Worm (Caenorhabditis elegans) whole organism, L4/young adult: ENCODE measurements around the gene pir-2.

ENCODE experiments used
- W03F9.2 ChIP-seq: fragments of 150-350 bp; optimal IDR thresholded peaks from 2 replicates; lab custom pipeline; 2014; ENCODE audit warnings: missing biosample characterization, missing genetic modification characterization
- dao-5 ChIP-seq: sonication (generic microtip); optimal IDR thresholded peaks from 2 replicates; lab custom pipeline; 2016; ENCODE audit warnings: missing genotype, missing genetic modification characterization, moderate library complexity, missing compliant biosample characterization
- him-1 ChIP-seq: sonication (generic microtip); optimal IDR thresholded peaks from 2 replicates; lab custom pipeline; 2016; ENCODE audit warnings: missing genotype, missing genetic modification reagents, missing genetic modification characterization, missing compliant biosample characterization

The pir-2 gene

ce11 chrIII:9443417-9444027 lies at the start of gene pir-2:
pir-2 (minus strand) TSS chrIII:9443634.
- TF ChIP-seq him-1 (tag; lab: Kevin White, UChicago) (no peak), dao-5 (tag; lab: Kevin White, UChicago) (no peak), W03F9.2 (peak; percentile 52)

- TF ChIP-seq W03F9.2: peak; percentile 18
- TF ChIP-seq dao-5 (tag; lab: Kevin White, UChicago): no peak
Measured at ce11 chrIII:9490783-9491547, 47.5 kb upstream of the pir-2 start, which contains the start of the genes dars-1 and ctr-9. dars-1 (minus strand) TSS chrIII:9491215. ctr-9 (plus strand) TSS chrIII:9491396.

ce11 chrIII:9489798-9490197 lies 46.4 kb upstream of the pir-2 start:
- TF ChIP-seq W03F9.2: no peak
- no peak for TF ChIP-seq dao-5 (tag; lab: Kevin White, UChicago)
- no peak for TF ChIP-seq him-1 (tag; lab: Kevin White, UChicago)

- TF ChIP-seq dao-5 (tag; lab: Kevin White, UChicago) (no peak), W03F9.2 (no peak)
Measured at ce11 chrIII:9488431-9488830, 45.0 kb upstream of the pir-2 start, which contains the start of gene nlp-36. nlp-36 (plus strand) TSS chrIII:9488731.

ce11 chrIII:9488027-9488426 lies 44.6 kb upstream of the pir-2 start:
- TF ChIP-seq W03F9.2 (no peak), dao-5 (tag; lab: Kevin White, UChicago) (no peak), him-1 (tag; lab: Kevin White, UChicago) (no peak)

ce11 chrIII:9487454-9487853 lies 44.0 kb upstream of the pir-2 start:
- TF ChIP-seq dao-5 (tag; lab: Kevin White, UChicago): no peak
- no peak for TF ChIP-seq W03F9.2
- TF ChIP-seq him-1 (tag; lab: Kevin White, UChicago): no peak

DNA sequence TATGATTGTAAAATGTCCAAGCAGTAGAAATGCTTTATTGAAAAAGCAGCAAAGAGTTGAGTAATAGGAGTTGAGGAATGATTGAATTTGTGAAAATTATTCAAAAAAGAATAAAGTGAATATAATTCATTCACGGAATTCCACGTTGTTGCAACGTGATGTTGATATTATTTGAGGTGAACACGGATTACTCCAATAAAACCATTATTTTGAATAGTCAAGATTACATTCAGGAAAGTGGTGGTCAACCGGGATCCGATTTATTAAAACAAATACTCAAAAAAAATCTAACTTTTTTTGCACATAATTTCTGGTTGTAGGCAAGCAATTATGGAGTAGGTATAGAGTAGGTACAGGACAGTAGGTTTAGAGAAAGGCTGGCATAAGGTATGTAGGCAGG lies 41.9 kb upstream of the pir-2 start, which contains the start of gene bre-3:
bre-3 (minus strand) TSS at position 101 of the 400 bp plus-strand sequence.
- TF ChIP-seq him-1 (tag; lab: Kevin White, UChicago): no peak

DNA sequence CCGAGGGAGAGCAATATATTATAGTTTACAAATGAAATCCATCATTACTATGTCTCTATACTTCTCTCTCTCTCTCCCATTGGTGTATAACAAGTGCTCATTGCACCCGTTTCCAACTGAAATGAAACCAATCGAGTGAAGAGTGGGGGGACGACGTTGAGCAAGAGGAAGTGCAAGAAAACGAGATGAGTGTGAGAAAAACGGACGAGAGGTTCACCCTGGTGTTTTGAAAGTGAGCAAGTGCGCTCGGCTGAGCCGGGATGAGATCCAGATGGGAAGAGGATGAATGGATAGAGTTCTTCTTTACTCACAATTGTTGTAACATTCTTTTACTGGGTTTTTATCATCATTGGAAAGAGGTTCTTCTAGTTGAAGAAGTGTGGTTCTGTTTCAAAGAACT lies 40.3 kb upstream of the pir-2 start:
- TF ChIP-seq W03F9.2 (no peak), him-1 (tag; lab: Kevin White, UChicago) (no peak), dao-5 (tag; lab: Kevin White, UChicago) (no peak)

ce11 chrIII:9482423-9482993 lies 39.1 kb upstream of the pir-2 start:
- no peak for TF ChIP-seq him-1 (tag; lab: Kevin White, UChicago)
- no peak for TF ChIP-seq W03F9.2
- no peak for TF ChIP-seq dao-5 (tag; lab: Kevin White, UChicago)

DNA sequence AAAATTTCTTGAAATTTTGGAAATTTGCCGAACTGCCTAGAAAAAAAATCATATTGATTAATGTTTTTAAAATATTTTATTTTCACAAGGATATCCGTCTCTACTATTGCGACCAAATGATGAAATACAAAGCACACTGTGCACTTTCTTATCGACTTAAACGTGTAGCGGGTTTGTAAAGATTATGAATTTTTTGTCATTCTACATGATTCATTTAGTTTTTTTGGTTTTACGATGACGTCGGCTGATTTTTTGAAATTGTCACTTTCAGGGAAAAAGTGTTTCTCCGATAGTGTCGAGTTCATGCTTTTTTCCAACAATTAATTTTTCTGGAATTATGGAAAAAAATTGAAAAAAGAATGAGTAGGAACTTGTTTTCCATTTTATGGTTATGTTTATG lies 33.1 kb upstream of the pir-2 start:
- TF ChIP-seq dao-5 (tag; lab: Kevin White, UChicago) (no peak), him-1 (tag; lab: Kevin White, UChicago) (no peak), W03F9.2 (no peak)

ce11 chrIII:9474501-9474900 lies 31.1 kb upstream of the pir-2 start:
- no peak for TF ChIP-seq dao-5 (tag; lab: Kevin White, UChicago)
- TF ChIP-seq W03F9.2: no peak
- no peak for TF ChIP-seq him-1 (tag; lab: Kevin White, UChicago)

DNA sequence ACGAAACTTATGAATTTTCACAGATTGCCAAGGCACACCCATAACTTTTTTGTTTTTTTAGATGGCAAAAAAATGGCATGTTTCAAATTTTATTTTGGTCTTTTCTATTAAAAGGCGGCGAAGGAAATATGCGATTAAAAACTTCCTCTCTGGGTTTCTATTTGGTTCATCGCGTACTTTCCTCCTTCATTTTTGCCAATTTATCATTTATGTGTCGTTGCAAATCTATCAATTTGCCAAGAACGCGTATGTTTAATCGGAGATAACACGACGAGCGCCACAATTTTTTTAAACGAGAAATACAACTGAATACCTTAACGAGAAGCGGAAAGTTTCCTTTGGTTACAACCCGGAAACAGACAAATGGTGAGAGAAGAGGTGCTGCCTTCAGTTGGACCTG lies 29.0 kb upstream of the pir-2 start:
- no peak for TF ChIP-seq dao-5 (tag; lab: Kevin White, UChicago)
- TF ChIP-seq him-1 (tag; lab: Kevin White, UChicago): no peak
- TF ChIP-seq W03F9.2: no peak

- TF ChIP-seq him-1 (tag; lab: Kevin White, UChicago): no peak
- no peak for TF ChIP-seq W03F9.2
- TF ChIP-seq dao-5 (tag; lab: Kevin White, UChicago): no peak
Measured at ce11 chrIII:9471996-9472395, 28.6 kb upstream of the pir-2 start.

ce11 chrIII:9467857-9468256 lies 24.4 kb upstream of the pir-2 start, which contains the start of gene tag-342:
tag-342 (plus strand) TSS chrIII:9468157.
- no peak for TF ChIP-seq W03F9.2
- no peak for TF ChIP-seq him-1 (tag; lab: Kevin White, UChicago)
- no peak for TF ChIP-seq dao-5 (tag; lab: Kevin White, UChicago)
